Fruit fly (Drosophila melanogaster): ENCODE data around the gene Vps15.
A peak's percentile ranks its signal among the peaks of the same experiment; 100 is the strongest.

The Vps15 gene

dm6 chr3R:9246879-9247621, 1.4 kb upstream of the Vps15 start (continued):
- TF ChIP-seq tap (tag; optimal IDR thresholded peaks at IDR 0.05) (peak; percentile 59), sisA (GFP tag; IDR thresholded peaks at IDR 0.05) (peak; percentile 69), CG32767 (GFP tag; IDR thresholded peaks at IDR 0.05) (peak; percentile 63; the same call in 1 of the 2 replicates), Trl (optimal IDR thresholded peaks at IDR 0.05) (peak; percentile 22 to 64), Trl (GFP tag; optimal IDR thresholded peaks at IDR 0.05) (peak; percentile 43), CG17186 (GFP tag; optimal IDR thresholded peaks at IDR 0.05) (no peak), kay (GFP tag; optimal IDR thresholded peaks at IDR 0.05) (peak; percentile 44), Hsf (GFP tag; optimal IDR thresholded peaks at IDR 0.05) (peak; percentile 60), Aef1 (GFP tag; IDR thresholded peaks at IDR 0.05) (no peak; the same call in 2 of the 3 replicates), CG7839 (tag; optimal IDR thresholded peaks at IDR 0.05) (peak; percentile 72), caup (GFP tag; optimal IDR thresholded peaks at IDR 0.05; ENCODE audit: severe bottlenecking) (no peak), CG9932 (GFP tag; IDR thresholded peaks at IDR 0.05) (no peak), Elba2 (GFP tag; optimal IDR thresholded peaks at IDR 0.05) (no peak), NFAT (GFP tag; IDR thresholded peaks at IDR 0.05) (no peak), CG2875 (GFP tag; optimal IDR thresholded peaks at IDR 0.05) (peak; percentile 72), CG8944 (GFP tag; optimal IDR thresholded peaks at IDR 0.05) (peak; percentile 5), Atf-2 (GFP tag; optimal IDR thresholded peaks at IDR 0.05) (peak; percentile 38), CG11093 (GFP tag; IDR thresholded peaks at IDR 0.05) (peak; percentile 45; the same call in 1 of the 3 replicates), CkIIα-i1 (GFP tag; IDR thresholded peaks at IDR 0.05) (no peak), usp (GFP tag; optimal IDR thresholded peaks at IDR 0.05) (no peak), Hmr (GFP tag; optimal IDR thresholded peaks at IDR 0.05) (no peak), fru (optimal IDR thresholded peaks at IDR 0.05) (no peak), Lpt (GFP tag; optimal IDR thresholded peaks at IDR 0.05) (no peak), CG12071 (GFP tag; optimal IDR thresholded peaks at IDR 0.05) (no peak), bsh (GFP tag; optimal IDR thresholded peaks at IDR 0.05) (peak; percentile 74 to 90), chif (GFP tag; optimal IDR thresholded peaks at IDR 0.05) (peak; percentile 50 to 67), CG11398 (GFP tag; optimal IDR thresholded peaks at IDR 0.05) (peak; percentile 45), CG31441 (GFP tag; IDR thresholded peaks at IDR 0.05) (peak; percentile 83), jing (GFP tag; optimal IDR thresholded peaks at IDR 0.05) (peak; percentile 36), Adf1 (GFP tag; IDR thresholded peaks at IDR 0.05) (no peak), ci (GFP tag; IDR thresholded peaks at IDR 0.05) (peak; percentile 78), gt (GFP tag; IDR thresholded peaks at IDR 0.05) (no peak), gsb (GFP tag; IDR thresholded peaks at IDR 0.05) (no peak), CG7963 (GFP tag; IDR thresholded peaks at IDR 0.05; ENCODE audit: partially characterized antibody) (no peak), abd-A (tag; optimal IDR thresholded peaks at IDR 0.05) (no peak), CG3281 (GFP tag; optimal IDR thresholded peaks at IDR 0.05) (no peak), knrl (GFP tag; IDR thresholded peaks at IDR 0.05; ENCODE audit: partially characterized antibody) (no peak), amos (GFP tag; IDR thresholded peaks at IDR 0.05; ENCODE audit: partially characterized antibody) (no peak), al (GFP tag; IDR thresholded peaks at IDR 0.05) (no peak), Dll (GFP tag; IDR thresholded peaks at IDR 0.05; ENCODE audit: partially characterized antibody) (no peak), Camta (GFP tag; optimal IDR thresholded peaks at IDR 0.05) (peak; percentile 45), p53 (GFP tag; optimal IDR thresholded peaks at IDR 0.05) (no peak), Hr39 (optimal IDR thresholded peaks at IDR 0.05) (no peak), CG4617 (GFP tag; optimal IDR thresholded peaks at IDR 0.05; ENCODE audit: borderline replicate concordance) (no peak), CG30403 (GFP tag; optimal IDR thresholded peaks at IDR 0.05) (peak; percentile 65), CG10654 (GFP tag; optimal IDR thresholded peaks at IDR 0.05) (peak; percentile 20), br (optimal IDR thresholded peaks at IDR 0.05) (no peak), Jarid2 (GFP tag; optimal IDR thresholded peaks at IDR 0.05) (no peak), peb (GFP tag; IDR thresholded peaks at IDR 0.05) (peak; percentile 55), tx (GFP tag; optimal IDR thresholded peaks at IDR 0.05) (no peak), vvl (GFP tag; IDR thresholded peaks at IDR 0.05) (peak; percentile 87), CG10565 (GFP tag; optimal IDR thresholded peaks at IDR 0.05) (no peak)

Measured in whole organism, embryonic.